Worm (Caenorhabditis elegans) whole organism, L4/young adult: Measurements from ENCODE around the gene fem-2.

Source experiments
- W03F9.2 ChIP-seq: fragments of 150-350 bp; optimal IDR thresholded peaks from 2 replicates; lab custom pipeline; 2014; ENCODE audit warnings: missing biosample characterization, missing genetic modification characterization
- dao-5 ChIP-seq: sonication (generic microtip); optimal IDR thresholded peaks from 2 replicates; lab custom pipeline; 2016; ENCODE audit warnings: missing genotype, missing genetic modification characterization, moderate library complexity, missing compliant biosample characterization
- him-1 ChIP-seq: sonication (generic microtip); optimal IDR thresholded peaks from 2 replicates; lab custom pipeline; 2016; ENCODE audit warnings: missing genotype, missing genetic modification reagents, missing genetic modification characterization, missing compliant biosample characterization

Gene fem-2

ce11 chrIII:644660-645059, 10.2 kb upstream of the fem-2 start:
- no peak for TF ChIP-seq him-1 (tag; lab: Kevin White, UChicago)

- TF ChIP-seq him-1 (tag; lab: Kevin White, UChicago), result no peak
- TF ChIP-seq W03F9.2 (tag; lab: Kevin White, UChicago), result no peak
- no peak for TF ChIP-seq dao-5
Measured at ce11 chrIII:641759-642158, 7.3 kb upstream of the fem-2 start, which contains the start of gene W06E11.1. Gene W06E11.1, plus strand, starts transcription at chrIII:642059.

ce11 chrIII:640198-640803, 5.9 kb upstream of the fem-2 start, which contains the start of the genes tag-266 and tag-267:
Gene tag-266, minus strand, starts transcription at chrIII:640226.
Gene tag-267, plus strand, starts transcription at chrIII:640790.
- TF ChIP-seq dao-5, result no peak
- TF ChIP-seq W03F9.2 (tag; lab: Kevin White, UChicago), result peak; percentile 76

ce11 chrIII:638319-638718, 3.9 kb upstream of the fem-2 start, which contains the start of gene sbds-1:
Gene sbds-1, minus strand, starts transcription at chrIII:638419.
- TF ChIP-seq W03F9.2 (tag; lab: Kevin White, UChicago) (no peak), dao-5 (no peak), him-1 (tag; lab: Kevin White, UChicago) (no peak)

ce11 chrIII:636067-636466, 1.6 kb upstream of the fem-2 start, which contains the start of gene T19C3.7:
Gene T19C3.7, minus strand, starts transcription at chrIII:636167.
- TF ChIP-seq dao-5 (no peak), him-1 (tag; lab: Kevin White, UChicago) (no peak), W03F9.2 (tag; lab: Kevin White, UChicago) (no peak)

- TF ChIP-seq dao-5, result no peak
- TF ChIP-seq W03F9.2 (tag; lab: Kevin White, UChicago), result no peak
- TF ChIP-seq him-1 (tag; lab: Kevin White, UChicago), result no peak
Measured at ce11 chrIII:631421-631820, 3.0 kb downstream of the fem-2 start, which contains the start of gene T19C3.6. Gene T19C3.6, minus strand, starts transcription at chrIII:631521.

ce11 chrIII:627838-628237, 6.6 kb downstream of the fem-2 start, which contains the start of gene T19C3.5:
Gene T19C3.5, minus strand, starts transcription at chrIII:627938.
- TF ChIP-seq W03F9.2 (tag; lab: Kevin White, UChicago) (no peak), dao-5 (no peak), him-1 (tag; lab: Kevin White, UChicago) (no peak)

ce11 chrIII:626091-626490, 8.3 kb downstream of the fem-2 start:
- TF ChIP-seq him-1 (tag; lab: Kevin White, UChicago) (no peak), dao-5 (no peak), W03F9.2 (tag; lab: Kevin White, UChicago) (no peak)

- peak; percentile 59 for TF ChIP-seq W03F9.2 (tag; lab: Kevin White, UChicago)
- peak; percentile 15 for TF ChIP-seq him-1 (tag; lab: Kevin White, UChicago)
- TF ChIP-seq dao-5, result no peak
Measured at ce11 chrIII:623754-624153, 10.7 kb downstream of the fem-2 start.

- no peak for TF ChIP-seq him-1 (tag; lab: Kevin White, UChicago)
- TF ChIP-seq W03F9.2 (tag; lab: Kevin White, UChicago), result no peak
- TF ChIP-seq dao-5, result no peak
Measured at ce11 chrIII:620204-620718, 14.2 kb downstream of the fem-2 start, which contains the start of gene T19C3.4. Gene T19C3.4, minus strand, starts transcription at chrIII:620254.

ce11 chrIII:617467-617866, 17.0 kb downstream of the fem-2 start, which contains the start of gene T19C3.2:
Gene T19C3.2, minus strand, starts transcription at chrIII:617567.
- no peak for TF ChIP-seq dao-5
- no peak for TF ChIP-seq W03F9.2 (tag; lab: Kevin White, UChicago)
- no peak for TF ChIP-seq him-1 (tag; lab: Kevin White, UChicago)

- TF ChIP-seq W03F9.2 (tag; lab: Kevin White, UChicago) (no peak), dao-5 (no peak), him-1 (tag; lab: Kevin White, UChicago) (no peak)
Measured at ce11 chrIII:614447-614846, 20.0 kb downstream of the fem-2 start, which contains the start of gene T19C3.3. Gene T19C3.3, minus strand, starts transcription at chrIII:614547.

ce11 chrIII:612759-613158, 21.7 kb downstream of the fem-2 start:
- no peak for TF ChIP-seq W03F9.2 (tag; lab: Kevin White, UChicago)
- TF ChIP-seq him-1 (tag; lab: Kevin White, UChicago), result no peak
- no peak for TF ChIP-seq dao-5

ce11 chrIII:611900-612299, 22.5 kb downstream of the fem-2 start:
- no peak for TF ChIP-seq dao-5
- TF ChIP-seq W03F9.2 (tag; lab: Kevin White, UChicago), result no peak
- no peak for TF ChIP-seq him-1 (tag; lab: Kevin White, UChicago)
